Worm (Caenorhabditis elegans) whole organism, early embryonic: ENCODE results near the gene F23A7.3.

ENCODE experiments used
- ama-1 ChIP-seq: fragments of 150-350 bp; optimal IDR thresholded peaks from 2 replicates; lab custom pipeline; 2014
- ceh-36 ChIP-seq: sonication (generic microtip); optimal IDR thresholded peaks from 2 replicates; lab custom pipeline; 2016; ENCODE audit warnings: missing genetic modification characterization, inconsistent platforms, missing compliant biosample characterization
- ets-7 ChIP-seq: sonication (generic microtip); optimal IDR thresholded peaks from 2 replicates; lab custom pipeline; 2016; ENCODE audit warnings: missing genotype, missing genetic modification characterization, missing compliant biosample characterization
- flt-1 ChIP-seq: fragments of 200-800 bp; sonication (Bioruptor generic); IDR thresholded peaks from 2 replicates; pipeline ENCODE4 v1.3.6; 2022; ENCODE audit warnings: missing genetic modification characterization, missing compliant biosample characterization
- hnd-1 ChIP-seq: sonication (generic microtip); optimal IDR thresholded peaks from 2 replicates; lab custom pipeline; 2016; ENCODE audit warnings: missing genetic modification characterization, missing compliant biosample characterization
- scrt-1 ChIP-seq: fragments of 200-800 bp; sonication (Bioruptor generic); IDR thresholded peaks from 2 replicates; pipeline ENCODE4 v1.3.6; 2022; ENCODE audit warnings: missing genetic modification characterization, missing compliant biosample characterization
- tra-4 ChIP-seq: sonication (generic microtip); optimal IDR thresholded peaks from 2 replicates; lab custom pipeline; 2017; ENCODE audit warnings: missing genetic modification characterization, missing compliant biosample characterization

- TF ChIP-seq flt-1 (GFP tag; lab: Robert Waterston, UW) (no peak), tra-4 (tag; lab: Kevin White, UChicago) (no peak), ama-1 (lab: Kevin White, UChicago) (no peak), ets-7 (tag; lab: Kevin White, UChicago) (no peak), ceh-36 (no peak), hnd-1 (no peak), scrt-1 (GFP tag; lab: Robert Waterston, UW) (no peak)
These were observed 2.1 kb upstream of the F23A7.3 start for ce11 chrX:16217749-16218148.
